Worm (Caenorhabditis elegans): ENCODE results near the gene C16D2.3.
A peak's percentile ranks its signal among the peaks of the same experiment; 100 is the strongest.

The C16D2.3 gene

ce11 chrII:9115644-9116043 lies 22.3 kb upstream of the C16D2.3 start:
- TF ChIP-seq ceh-28 (tag; optimal IDR thresholded peaks at IDR 0.05): no peak
- TF ChIP-seq nhr-11 (tag; optimal IDR thresholded peaks at IDR 0.05): peak; percentile 67

ce11 chrII:9116404-9116803 lies 21.5 kb upstream of the C16D2.3 start:
- peak; percentile 36 for TF ChIP-seq skn-1 (tag; optimal IDR thresholded peaks at IDR 0.05)
- peak; percentile 61 for TF ChIP-seq pqm-1 (tag; optimal IDR thresholded peaks at IDR 0.05)
- TF ChIP-seq nhr-25 (tag; optimal IDR thresholded peaks at IDR 0.05): no peak
- TF ChIP-seq pha-4 (tag; optimal IDR thresholded peaks at IDR 0.05): peak; percentile 20
- TF ChIP-seq elt-2 (tag; optimal IDR thresholded peaks at IDR 0.05): peak; percentile 65

ce11 chrII:9117789-9118242 lies 20.1 kb upstream of the C16D2.3 start:
- no peak for TF ChIP-seq nhr-28 (tag; optimal IDR thresholded peaks at IDR 0.05)
- no peak for TF ChIP-seq eor-1 (tag; optimal IDR thresholded peaks at IDR 0.05)
- TF ChIP-seq tbx-2 (tag; optimal IDR thresholded peaks at IDR 0.05): peak; percentile 2
- no peak for TF ChIP-seq nhr-67 (tag; optimal IDR thresholded peaks at IDR 0.05)
- TF ChIP-seq pha-4 (tag; optimal IDR thresholded peaks at IDR 0.05): peak; percentile 35
- TF ChIP-seq fkh-10 (GFP tag; optimal IDR thresholded peaks at IDR 0.05): no peak
- TF ChIP-seq elt-2 (tag; optimal IDR thresholded peaks at IDR 0.05): peak; percentile 78
- no peak for TF ChIP-seq ceh-16 (tag; optimal IDR thresholded peaks at IDR 0.05)
- TF ChIP-seq nhr-12 (tag; optimal IDR thresholded peaks at IDR 0.05): no peak
- no peak for TF ChIP-seq ceh-28 (tag; optimal IDR thresholded peaks at IDR 0.05)
- TF ChIP-seq nhr-77 (tag; optimal IDR thresholded peaks at IDR 0.05): no peak
- TF ChIP-seq nhr-23 (tag; optimal IDR thresholded peaks at IDR 0.05): no peak
- peak; percentile 72 for TF ChIP-seq nhr-11 (tag; optimal IDR thresholded peaks at IDR 0.05)
- peak; percentile 50 for TF ChIP-seq pqm-1 (tag; optimal IDR thresholded peaks at IDR 0.05)

DNA sequence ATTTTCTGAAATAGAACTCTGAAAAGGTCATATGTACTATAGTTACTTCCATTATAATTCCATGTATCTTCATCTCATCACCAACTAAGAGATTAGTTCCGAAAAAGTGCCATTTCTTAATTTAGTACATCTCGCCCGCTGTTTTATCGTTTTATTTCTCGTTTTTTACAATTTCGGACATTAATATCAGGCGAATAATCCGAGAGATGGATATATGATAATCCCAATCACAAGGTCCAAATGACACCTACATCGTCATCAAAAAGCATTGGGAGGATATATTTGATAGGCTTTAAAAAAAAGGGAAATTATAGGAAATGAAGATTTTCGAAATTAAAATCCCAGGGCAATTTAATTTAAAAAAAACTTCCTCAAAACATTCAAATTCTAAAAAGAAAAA lies 17.6 kb upstream of the C16D2.3 start:
- TF ChIP-seq snpc-4 (tag; optimal IDR thresholded peaks at IDR 0.05) (no peak), fkh-10 (GFP tag; optimal IDR thresholded peaks at IDR 0.05) (no peak), nhr-77 (tag; optimal IDR thresholded peaks at IDR 0.05) (no peak)

DNA sequence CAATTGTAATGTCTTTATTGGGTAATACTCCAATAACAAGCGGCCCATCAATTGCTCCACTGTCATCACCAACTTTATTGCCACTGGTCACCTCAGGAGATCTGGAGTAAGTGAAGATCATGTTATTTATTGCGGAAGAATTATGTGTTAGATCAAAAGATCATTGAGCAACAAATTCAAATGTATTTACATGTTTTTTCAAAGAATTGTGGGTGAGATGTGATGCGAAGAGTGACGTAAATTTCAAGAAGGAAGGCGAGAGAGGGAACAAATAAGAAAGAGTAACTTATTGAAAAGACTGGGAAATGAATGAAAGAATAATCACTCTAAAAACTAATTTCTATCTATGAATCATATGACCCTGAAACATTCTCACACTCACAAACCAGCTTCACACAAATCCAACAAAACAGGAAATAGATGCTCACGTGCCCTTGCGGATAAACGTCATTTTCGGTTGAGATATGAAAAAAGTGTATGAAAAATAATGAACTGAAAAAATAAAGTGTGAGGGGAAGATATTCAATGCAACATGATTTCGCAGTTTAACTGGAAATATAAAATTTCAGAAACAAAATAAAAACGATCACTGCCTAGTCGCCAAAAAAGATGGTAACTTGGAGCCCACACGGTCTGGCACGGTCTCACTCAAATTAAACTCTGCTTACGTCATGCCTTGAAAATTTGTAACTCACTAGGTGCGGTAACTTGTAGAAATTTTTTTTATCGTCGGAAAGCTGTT lies 16.9 kb upstream of the C16D2.3 start:
- TF ChIP-seq nhr-25 (tag; optimal IDR thresholded peaks at IDR 0.05): no peak
- peak; percentile 12 for TF ChIP-seq nfya-1 (tag; optimal IDR thresholded peaks at IDR 0.05; ENCODE audit: insufficient read depth)

- TF ChIP-seq pqm-1 (tag; optimal IDR thresholded peaks at IDR 0.05) (peak; percentile 1), nhr-25 (tag; optimal IDR thresholded peaks at IDR 0.05) (peak; percentile 31), nhr-67 (tag; optimal IDR thresholded peaks at IDR 0.05) (no peak), nhr-23 (tag; optimal IDR thresholded peaks at IDR 0.05) (peak; percentile 37)
Observed at ce11 chrII:9124353-9124752, 13.6 kb upstream of the C16D2.3 start.

DNA sequence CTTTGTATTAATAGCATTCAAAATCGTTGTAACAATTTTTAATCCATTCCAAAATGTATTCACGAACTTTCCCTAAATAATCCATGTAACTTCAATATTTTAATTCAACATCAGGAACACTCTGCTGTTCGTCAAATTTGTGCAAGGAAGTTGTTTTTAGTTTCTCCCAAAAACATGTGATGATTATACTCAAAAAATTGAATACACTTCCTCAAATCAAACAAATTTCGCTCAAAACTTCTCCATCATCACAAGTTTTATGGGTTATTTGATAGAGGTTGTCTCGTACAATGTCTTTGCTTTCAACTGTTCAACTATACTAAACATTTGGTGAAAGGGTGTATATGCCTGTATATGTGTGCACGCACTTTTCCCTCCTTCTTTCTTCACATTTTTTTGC lies 12.9 kb upstream of the C16D2.3 start:
- TF ChIP-seq nhr-76 (tag; optimal IDR thresholded peaks at IDR 0.05) (no peak), nhr-43 (tag; optimal IDR thresholded peaks at IDR 0.05; ENCODE audit: poor library complexity, severe bottlenecking) (no peak), pha-4 (tag; optimal IDR thresholded peaks at IDR 0.05) (peak; percentile 17), pqm-1 (tag; optimal IDR thresholded peaks at IDR 0.05) (peak; percentile 53), fos-1 (tag; optimal IDR thresholded peaks at IDR 0.05) (no peak), unc-39 (tag; optimal IDR thresholded peaks at IDR 0.05) (no peak), elt-2 (tag; optimal IDR thresholded peaks at IDR 0.05) (peak; percentile 3)

ce11 chrII:9126965-9127364 lies 10.9 kb upstream of the C16D2.3 start:
- TF ChIP-seq pqm-1 (tag; optimal IDR thresholded peaks at IDR 0.05) (no peak), mml-1 (tag; optimal IDR thresholded peaks at IDR 0.05) (no peak), ama-1 (optimal IDR thresholded peaks at IDR 0.05) (no peak), zag-1 (tag; optimal IDR thresholded peaks at IDR 0.05) (no peak), lin-39 (tag; optimal IDR thresholded peaks at IDR 0.05) (no peak), nhr-237 (tag; optimal IDR thresholded peaks at IDR 0.05) (no peak), skn-1 (tag; optimal IDR thresholded peaks at IDR 0.05) (no peak), R02D3.7 (tag; optimal IDR thresholded peaks at IDR 0.05) (no peak), nhr-43 (tag; optimal IDR thresholded peaks at IDR 0.05; ENCODE audit: poor library complexity, severe bottlenecking) (no peak), nhr-23 (tag; optimal IDR thresholded peaks at IDR 0.05) (peak; percentile 32), nhr-77 (tag; optimal IDR thresholded peaks at IDR 0.05) (no peak), ceh-82 (tag; optimal IDR thresholded peaks at IDR 0.05) (no peak), pha-4 (tag; optimal IDR thresholded peaks at IDR 0.05) (peak; percentile 78), fkh-2 (tag; optimal IDR thresholded peaks at IDR 0.05) (no peak), fkh-10 (GFP tag; optimal IDR thresholded peaks at IDR 0.05) (no peak), sea-2 (GFP tag; optimal IDR thresholded peaks at IDR 0.05) (no peak), ztf-11 (tag; optimal IDR thresholded peaks at IDR 0.05) (no peak), elt-3 (tag; optimal IDR thresholded peaks at IDR 0.05) (peak in 1 of 3 experiments; percentile 3), ceh-28 (tag; optimal IDR thresholded peaks at IDR 0.05) (no peak), nhr-11 (tag; optimal IDR thresholded peaks at IDR 0.05) (no peak), daf-12 (tag; optimal IDR thresholded peaks at IDR 0.05) (no peak), mdl-1 (tag; optimal IDR thresholded peaks at IDR 0.05) (no peak), ZK546.5 (tag; optimal IDR thresholded peaks at IDR 0.05) (no peak), nhr-67 (tag; optimal IDR thresholded peaks at IDR 0.05) (no peak)
